Worm (Caenorhabditis elegans): ENCODE data around the gene B0491.6.

DNA sequence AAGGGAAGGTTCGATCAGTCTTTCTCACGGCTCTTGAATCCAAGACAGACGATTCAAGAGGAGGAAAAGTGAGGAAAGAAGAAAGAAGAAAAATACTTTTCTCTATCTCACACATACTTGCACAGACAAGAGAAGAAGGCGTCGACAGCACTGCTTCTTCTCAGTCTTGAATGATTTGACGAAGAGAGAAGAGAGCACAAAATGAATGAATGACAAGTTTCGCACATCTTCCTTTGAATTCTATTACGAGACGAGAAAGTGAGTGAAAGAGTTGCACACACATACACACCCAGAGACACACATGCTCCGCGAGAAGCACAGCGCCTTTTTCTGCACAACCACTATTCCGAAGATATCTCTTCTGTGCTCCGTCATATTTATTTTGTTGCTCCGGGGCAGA, 12.5 kb downstream of the B0491.6 start:
- no peak for TF ChIP-seq F23B12.7 (tag; optimal IDR thresholded peaks at IDR 0.05; ENCODE audit: insufficient read depth)
- no peak for TF ChIP-seq sptf-2 (GFP tag; optimal IDR thresholded peaks at IDR 0.05)
- no peak for TF ChIP-seq unc-62 (GFP tag; optimal IDR thresholded peaks at IDR 0.05)
- no peak for TF ChIP-seq Y53G8AR.9 (GFP tag; conservative IDR thresholded peaks at IDR 0.05)
- no peak for TF ChIP-seq F39B2.1 (GFP tag; IDR thresholded peaks at IDR 0.05)
- TF ChIP-seq pbrm-1 (GFP tag; IDR thresholded peaks at IDR 0.05) = no peak
- TF ChIP-seq ceh-58 (GFP tag; IDR thresholded peaks at IDR 0.05) = no peak
- no peak for TF ChIP-seq C17E4.6 (GFP tag; IDR thresholded peaks at IDR 0.05)
- no peak for TF ChIP-seq K12H6.12 (tag; optimal IDR thresholded peaks at IDR 0.05)
- TF ChIP-seq B0019.2 (GFP tag; conservative IDR thresholded peaks at IDR 0.05) = no peak
- no peak for TF ChIP-seq ceh-27 (GFP tag; optimal IDR thresholded peaks at IDR 0.05)

Measured in whole organism, young adult.